Fruit fly (Drosophila melanogaster) whole organism, embryonic: ENCODE measurements around the gene CG44836.
A peak's percentile ranks its signal among the peaks of the same experiment; 100 is the strongest.

ENCODE experiments used
- Abd-B ChIP-seq: fragments of 200-800 bp; sonication (Bioruptor generic); optimal IDR thresholded peaks from 2 replicates; lab custom pipeline; 2018; ENCODE audit warnings: missing biosample characterization, mild to moderate bottlenecking, missing genetic modification characterization, moderate library complexity
- Ada2b ChIP-seq: fragments of 200-800 bp; sonication (Bioruptor generic); IDR thresholded peaks from 2 replicates; pipeline ENCODE4 v1.3.6; 2022; ENCODE audit warnings: missing biosample characterization, missing genetic modification characterization
- Antp ChIP-seq: fragments of 200-800 bp; sonication (Bioruptor generic); optimal IDR thresholded peaks from 3 replicates; lab custom pipeline; 2016; ENCODE audit warnings: missing biosample characterization, missing genetic modification characterization
- B-H1 ChIP-seq: fragments of 200-800 bp; sonication (Bioruptor generic); IDR thresholded peaks from 3 replicates; pipeline ENCODE4 v1.3.6; 2022; ENCODE audit warnings: missing biosample characterization, missing genetic modification characterization
- BtbVII ChIP-seq: fragments of 200-800 bp; sonication (Bioruptor generic); optimal IDR thresholded peaks from 3 replicates; lab custom pipeline; 2017; ENCODE audit warnings: missing biosample characterization, mild to moderate bottlenecking, missing genetic modification characterization
- CG10274 ChIP-seq: fragments of 200-800 bp; sonication (Bioruptor generic); optimal IDR thresholded peaks from 3 replicates; lab custom pipeline; 2017; ENCODE audit warnings: missing biosample characterization, mild to moderate bottlenecking, missing genetic modification characterization
- CG11085 ChIP-seq: fragments of 200-800 bp; sonication (Bioruptor generic); IDR thresholded peaks from 2 replicates; pipeline ENCODE4 v1.3.6; 2022; ENCODE audit warnings: missing biosample characterization, missing genetic modification characterization
- CG14050 ChIP-seq: fragments of 200-800 bp; sonication (Bioruptor generic); IDR thresholded peaks from 3 replicates; pipeline ENCODE4 v1.3.6; 2022; ENCODE audit warnings: missing biosample characterization, missing genetic modification characterization
- CG15696 ChIP-seq: fragments of 200-800 bp; sonication (Bioruptor generic); optimal IDR thresholded peaks from 2 replicates; lab custom pipeline; 2019; ENCODE audit warnings: missing biosample characterization, mild to moderate bottlenecking, missing genetic modification characterization, moderate library complexity
- CG1603 ChIP-seq: fragments of 200-800 bp; sonication (Bioruptor generic); optimal IDR thresholded peaks from 2 replicates; lab custom pipeline; 2019; ENCODE audit warnings: missing biosample characterization, mild to moderate bottlenecking, missing genetic modification characterization, moderate library complexity
- CG2712 ChIP-seq: fragments of 200-800 bp; optimal IDR thresholded peaks from 3 replicates; lab custom pipeline; 2019; ENCODE audit warnings: missing biosample characterization, mild to moderate bottlenecking, missing genetic modification characterization, moderate library complexity
- CG30020 ChIP-seq: fragments of 200-800 bp; optimal IDR thresholded peaks from 2 replicates; lab custom pipeline; 2019; ENCODE audit warnings: missing biosample characterization, mild to moderate bottlenecking, missing genetic modification characterization, moderate library complexity
- CG32532 ChIP-seq: fragments of 200-800 bp; sonication (Bioruptor generic); IDR thresholded peaks from 2 replicates; pipeline ENCODE4 v1.3.6; 2022; ENCODE audit warnings: missing biosample characterization, missing genetic modification characterization
- CG34422 ChIP-seq: fragments of 200-800 bp; sonication (Bioruptor generic); IDR thresholded peaks from 3 replicates; pipeline ENCODE4 v1.3.6; 2022; ENCODE audit warnings: missing biosample characterization, missing genetic modification characterization
- CG5245 ChIP-seq: fragments of 200-800 bp; sonication (Bioruptor generic); optimal IDR thresholded peaks from 3 replicates; lab custom pipeline; 2016; ENCODE audit warnings: missing biosample characterization, missing genetic modification characterization
- CG7839 ChIP-seq: fragments of 200-800 bp; sonication (Bioruptor generic); optimal IDR thresholded peaks from 3 replicates; lab custom pipeline; 2018; ENCODE audit warnings: missing biosample characterization, mild to moderate bottlenecking, missing genetic modification characterization, moderate library complexity
- CkIIα-i1 ChIP-seq: fragments of 200-800 bp; sonication (Bioruptor generic); IDR thresholded peaks from 2 replicates; pipeline ENCODE4 v1.3.6; 2022; ENCODE audit warnings: missing biosample characterization, missing genetic modification characterization
- CrebB ChIP-seq: fragments of 200-800 bp; sonication (Bioruptor generic); optimal IDR thresholded peaks from 3 replicates; lab custom pipeline; 2018; ENCODE audit warnings: missing biosample characterization, mild to moderate bottlenecking, missing genetic modification characterization
- Dip2 ChIP-seq: fragments of 200-800 bp; sonication (Bioruptor generic); IDR thresholded peaks from 2 replicates; pipeline ENCODE4 v1.3.6; 2022; ENCODE audit warnings: missing biosample characterization, missing genetic modification characterization
- Doc2 ChIP-seq: fragments of 200-800 bp; sonication (Bioruptor generic); IDR thresholded peaks from 2 replicates; pipeline ENCODE4 v1.3.6; 2022; ENCODE audit warnings: missing biosample characterization, missing genetic modification characterization
- Fer2 ChIP-seq: fragments of 200-800 bp; sonication (Bioruptor generic); optimal IDR thresholded peaks from 2 replicates; lab custom pipeline; 2018; ENCODE audit warnings: missing biosample characterization, mild to moderate bottlenecking, missing genetic modification characterization, moderate library complexity
- Gug ChIP-seq: fragments of 200-800 bp; sonication (Bioruptor generic); IDR thresholded peaks from 4 replicates; pipeline ENCODE4 v1.3.6; 2022; ENCODE audit warnings: missing biosample characterization, missing genetic modification characterization
- HLH3B ChIP-seq: fragments of 200-800 bp; sonication (Bioruptor generic); IDR thresholded peaks from 2 replicates; pipeline ENCODE4 v1.3.6; 2022; ENCODE audit warnings: missing biosample characterization, missing genetic modification characterization
- Lpt ChIP-seq: fragments of >200 bp; optimal IDR thresholded peaks from 2 replicates; lab custom pipeline; 2018; ENCODE audit warnings: missing biosample characterization, missing genetic modification characterization
- MESR4 ChIP-seq: fragments of 200-800 bp; sonication (Bioruptor generic); optimal IDR thresholded peaks from 2 replicates; lab custom pipeline; 2018; ENCODE audit warnings: missing biosample characterization, mild to moderate bottlenecking, missing genetic modification characterization, moderate library complexity
- Nf-YA ChIP-seq: fragments of 200-800 bp; sonication (Bioruptor generic); IDR thresholded peaks from 2 replicates; pipeline ENCODE4 v1.3.6; 2022; ENCODE audit warnings: missing biosample characterization, missing genetic modification characterization
- Nf-YC ChIP-seq: fragments of 200-800 bp; optimal IDR thresholded peaks from 3 replicates; lab custom pipeline; 2019; ENCODE audit warnings: missing biosample characterization, mild to moderate bottlenecking, missing genetic modification characterization, moderate library complexity
- Optix ChIP-seq: fragments of 200-800 bp; sonication (Bioruptor generic); IDR thresholded peaks from 3 replicates; pipeline ENCODE4 v1.3.6; 2022; ENCODE audit warnings: missing biosample characterization, missing genetic modification characterization
- Sox102F ChIP-seq: fragments of 200-800 bp; sonication (Bioruptor generic); optimal IDR thresholded peaks from 2 replicates; lab custom pipeline; 2018; ENCODE audit warnings: missing biosample characterization, mild to moderate bottlenecking, missing genetic modification characterization, moderate library complexity
- Sry-β ChIP-seq: fragments of 200-800 bp; sonication (Bioruptor generic); optimal IDR thresholded peaks from 2 replicates; lab custom pipeline; 2018; ENCODE audit warnings: missing biosample characterization, mild to moderate bottlenecking, missing genetic modification characterization, moderate library complexity
- Ssrp ChIP-seq: fragments of 200-800 bp; sonication (Bioruptor generic); optimal IDR thresholded peaks from 2 replicates; lab custom pipeline; 2018; ENCODE audit warnings: missing biosample characterization, mild to moderate bottlenecking, missing genetic modification characterization, moderate library complexity
- Xrp1 ChIP-seq: fragments of 200-800 bp; sonication (Bioruptor generic); IDR thresholded peaks from 2 replicates; pipeline ENCODE4 v1.3.6; 2022; ENCODE audit warnings: missing biosample characterization, missing genetic modification characterization
- ase ChIP-seq: fragments of 200-800 bp; sonication (Bioruptor generic); IDR thresholded peaks from 3 replicates; pipeline ENCODE4 v1.3.6; 2022; ENCODE audit warnings: missing biosample characterization, missing genetic modification characterization
- ato ChIP-seq: fragments of 200-800 bp; sonication (Bioruptor generic); IDR thresholded peaks from 2 replicates; pipeline ENCODE4 v1.3.6; 2022; ENCODE audit warnings: missing biosample characterization, missing genetic modification characterization; ENCODE audit not compliant: partially characterized antibody
- az2 ChIP-seq: fragments of 200-800 bp; sonication (Bioruptor generic); optimal IDR thresholded peaks from 3 replicates; lab custom pipeline; 2016; ENCODE audit warnings: missing biosample characterization, missing genetic modification characterization
- br ChIP-seq: fragments of >200 bp; optimal IDR thresholded peaks from 2 replicates; lab custom pipeline; 2017
- croc ChIP-seq: fragments of 200-800 bp; sonication (Bioruptor generic); conservative IDR thresholded peaks from 3 replicates; pipeline ENCODE4 v1.3.6; 2022; ENCODE audit warnings: missing biosample characterization, missing genetic modification characterization
- dmrt11E ChIP-seq: fragments of 200-800 bp; sonication (Bioruptor generic); optimal IDR thresholded peaks from 3 replicates; lab custom pipeline; 2018; ENCODE audit warnings: missing biosample characterization, mild to moderate bottlenecking, missing genetic modification characterization, moderate library complexity
- fd102C ChIP-seq: fragments of 200-800 bp; sonication (Bioruptor generic); optimal IDR thresholded peaks from 2 replicates; lab custom pipeline; 2018; ENCODE audit warnings: missing biosample characterization, mild to moderate bottlenecking, missing genetic modification characterization, moderate library complexity
- gt ChIP-seq: fragments of 200-800 bp; sonication (Bioruptor generic); IDR thresholded peaks from 2 replicates; pipeline ENCODE4 v1.3.6; 2022; ENCODE audit warnings: missing biosample characterization, missing genetic modification characterization
- jing ChIP-seq: fragments of 200-800 bp; sonication (Bioruptor generic); optimal IDR thresholded peaks from 2 replicates; lab custom pipeline; 2018; ENCODE audit warnings: missing biosample characterization, mild to moderate bottlenecking, missing genetic modification characterization
- kni ChIP-seq: fragments of 200-800 bp; sonication (Bioruptor generic); optimal IDR thresholded peaks from 3 replicates; lab custom pipeline; 2017; ENCODE audit warnings: mild to moderate bottlenecking, missing biosample characterization, missing genetic modification reagents, missing genetic modification characterization
- lab ChIP-seq: fragments of 200-800 bp; sonication (Bioruptor generic); optimal IDR thresholded peaks from 3 replicates; lab custom pipeline; 2017; ENCODE audit warnings: missing biosample characterization, missing genetic modification characterization, mild to moderate bottlenecking, moderate library complexity, missing genetic modification reagents
- lilli ChIP-seq: fragments of 200-800 bp; sonication (Bioruptor generic); optimal IDR thresholded peaks from 3 replicates; lab custom pipeline; 2016; ENCODE audit warnings: missing biosample characterization, missing genetic modification characterization
- lmd ChIP-seq: fragments of 200-800 bp; sonication (Bioruptor generic); IDR thresholded peaks from 2 replicates; pipeline ENCODE4 v1.3.6; 2022; ENCODE audit warnings: missing biosample characterization, missing genetic modification characterization
- p53 ChIP-seq: fragments of 200-800 bp; sonication (Bioruptor generic); optimal IDR thresholded peaks from 2 replicates; lab custom pipeline; 2016; ENCODE audit warnings: missing biosample characterization, missing genetic modification characterization
- pnt ChIP-seq: fragments of 200-800 bp; sonication (Bioruptor generic); optimal IDR thresholded peaks from 3 replicates; lab custom pipeline; 2016; ENCODE audit warnings: missing biosample characterization, missing genetic modification characterization
- run ChIP-seq: fragments of 200-800 bp; sonication (Bioruptor generic); optimal IDR thresholded peaks from 3 replicates; lab custom pipeline; 2018; ENCODE audit warnings: missing biosample characterization, mild to moderate bottlenecking, missing genetic modification characterization
- stwl ChIP-seq: fragments of 200-800 bp; sonication (Bioruptor generic); optimal IDR thresholded peaks from 3 replicates; lab custom pipeline; 2018; ENCODE audit warnings: missing biosample characterization, mild to moderate bottlenecking, missing genetic modification characterization, moderate library complexity
- sug ChIP-seq: fragments of 200-800 bp; optimal IDR thresholded peaks from 2 replicates; lab custom pipeline; 2019; ENCODE audit warnings: missing biosample characterization, mild to moderate bottlenecking, missing genetic modification characterization, moderate library complexity
- wek ChIP-seq: fragments of 200-800 bp; sonication (Bioruptor generic); optimal IDR thresholded peaks from 3 replicates; lab custom pipeline; 2018; ENCODE audit warnings: missing biosample characterization, mild to moderate bottlenecking, missing genetic modification characterization, moderate library complexity
- zf30C ChIP-seq: fragments of 200-800 bp; sonication (Bioruptor generic); optimal IDR thresholded peaks from 3 replicates; lab custom pipeline; 2018; ENCODE audit warnings: missing biosample characterization, mild to moderate bottlenecking, missing genetic modification characterization

Gene CG44836

DNA sequence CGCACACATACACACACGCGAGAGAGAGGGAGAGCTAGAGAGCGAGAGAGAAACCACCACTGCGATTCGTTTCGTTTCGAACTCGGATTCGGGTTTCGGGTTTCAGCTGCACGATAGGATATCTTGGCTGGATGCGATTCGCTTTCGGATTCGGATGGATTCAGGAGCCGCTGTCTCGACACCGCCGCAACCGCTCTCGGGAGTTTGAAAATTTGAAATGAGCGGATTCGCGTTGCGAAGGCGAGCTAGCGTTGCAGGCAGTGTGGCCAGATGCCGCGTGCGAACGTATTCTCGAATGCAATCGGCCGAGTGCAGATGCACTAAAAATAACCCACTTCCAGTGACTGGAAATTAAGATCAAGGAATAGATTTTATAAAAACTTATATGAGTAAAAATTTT is 11.5 kb upstream of the CG44836 start, which contains the start of gene fax (continued):
- TF ChIP-seq lmd: no peak
- TF ChIP-seq sug: no peak
- TF ChIP-seq kni (GFP tag; lab: Kevin White, UChicago): peak; percentile 63
- peak; percentile 74 for TF ChIP-seq MESR4 (GFP tag; lab: Kevin White, UChicago)
- TF ChIP-seq run (tag; lab: Kevin White, UChicago): peak; percentile 12
- peak; percentile 58 for TF ChIP-seq Nf-YC (tag; lab: Kevin White, UChicago)
- TF ChIP-seq stwl (tag; lab: Kevin White, UChicago): peak; percentile 63
- TF ChIP-seq CG34422 (GFP tag; lab: Robert Waterston, UW): peak; percentile 66; the same call in 1 of the 3 replicates
- no peak for TF ChIP-seq br
- TF ChIP-seq CG7839 (tag; lab: Kevin White, UChicago): no peak
- TF ChIP-seq wek (GFP tag; lab: Kevin White, UChicago): no peak
- TF ChIP-seq lilli: peak; percentile 4
- 0 out of 2 replicates have a peak, but pooled peaks have one; percentile 7 for TF ChIP-seq HLH3B (GFP tag; lab: Robert Waterston, UW)
- no peak for TF ChIP-seq pnt (GFP tag; lab: Kevin White, UChicago)
- TF ChIP-seq CG15696: no peak
- TF ChIP-seq BtbVII (GFP tag; lab: Kevin White, UChicago): no peak
- no peak for TF ChIP-seq Antp
- TF ChIP-seq ase (GFP tag; lab: Robert Waterston, UW): no peak
- peak; percentile 4 for TF ChIP-seq CG30020
- TF ChIP-seq dmrt11E (tag; lab: Kevin White, UChicago): no peak
- TF ChIP-seq CrebB (tag; lab: Kevin White, UChicago): peak; percentile 36
- no peak for TF ChIP-seq Abd-B
- TF ChIP-seq CG2712 (tag; lab: Kevin White, UChicago): peak; percentile 65
- no peak for TF ChIP-seq Sox102F (GFP tag; lab: Kevin White, UChicago)
- TF ChIP-seq lab (GFP tag; lab: Kevin White, UChicago): peak; percentile 51
- TF ChIP-seq CG32532 (GFP tag; lab: Robert Waterston, UW): peak; percentile 29; the same call in 1 of the 2 replicates
- no peak for TF ChIP-seq CG11085 (GFP tag; lab: Robert Waterston, UW)
- no peak for TF ChIP-seq jing (GFP tag; lab: Kevin White, UChicago)
- no peak for TF ChIP-seq Fer2
- no peak for TF ChIP-seq croc (GFP tag; lab: Robert Waterston, UW)
- no peak for TF ChIP-seq Sry-β (GFP tag; lab: Kevin White, UChicago)
- no peak for TF ChIP-seq az2 (GFP tag; lab: Kevin White, UChicago)
- no peak for TF ChIP-seq p53 (GFP tag; lab: Kevin White, UChicago)
- TF ChIP-seq Dip2: no peak
- no peak for TF ChIP-seq CG14050 (GFP tag; lab: Robert Waterston, UW)
- TF ChIP-seq CG10274 (GFP tag; lab: Kevin White, UChicago): no peak
- TF ChIP-seq Lpt: no peak
- TF ChIP-seq Xrp1 (GFP tag; lab: Robert Waterston, UW): no peak; the same call in 1 of the 2 replicates
- TF ChIP-seq CkIIα-i1 (GFP tag; lab: Robert Waterston, UW): no peak
- no peak for TF ChIP-seq gt (GFP tag; lab: Robert Waterston, UW)
- TF ChIP-seq CG1603 (tag; lab: Kevin White, UChicago): peak; percentile 66
- no peak for TF ChIP-seq Nf-YA (GFP tag; lab: Robert Waterston, UW)
- peak; percentile 67 for TF ChIP-seq zf30C (GFP tag; lab: Kevin White, UChicago)
- TF ChIP-seq fd102C (GFP tag; lab: Kevin White, UChicago): peak; percentile 25
- TF ChIP-seq Optix (GFP tag; lab: Robert Waterston, UW): no peak
- TF ChIP-seq B-H1 (GFP tag; lab: Robert Waterston, UW): no peak
- no peak for TF ChIP-seq Ssrp (tag; lab: Kevin White, UChicago)
- peak; percentile 38; the same call in 1 of the 2 replicates for TF ChIP-seq ato (GFP tag; lab: Robert Waterston, UW)
- TF ChIP-seq Doc2 (GFP tag; lab: Robert Waterston, UW): no peak
- no peak for TF ChIP-seq Ada2b (GFP tag; lab: Robert Waterston, UW)
- TF ChIP-seq CG5245: no peak
- no peak for TF ChIP-seq Gug
